Fruit fly (Drosophila melanogaster) whole organism, embryonic: ENCODE data around the gene CG15742.

Experiments
- Antp ChIP-seq: fragments of 200-800 bp; sonication (Bioruptor generic); optimal IDR thresholded peaks from 3 replicates; lab custom pipeline; 2016; ENCODE audit warnings: missing biosample characterization, missing genetic modification characterization
- B-H1 ChIP-seq: fragments of 200-800 bp; sonication (Bioruptor generic); IDR thresholded peaks from 3 replicates; pipeline ENCODE4 v1.3.6; 2022; ENCODE audit warnings: missing biosample characterization, missing genetic modification characterization
- B-H2 ChIP-seq: fragments of 200-800 bp; sonication (Bioruptor generic); optimal IDR thresholded peaks from 2 replicates; lab custom pipeline; 2018; ENCODE audit warnings: missing biosample characterization, mild to moderate bottlenecking, missing genetic modification characterization
- Bdp1 ChIP-seq: fragments of 200-800 bp; sonication (Bioruptor generic); optimal IDR thresholded peaks from 3 replicates; lab custom pipeline; 2016; ENCODE audit warnings: missing biosample characterization, missing genetic modification characterization
- CG10366 ChIP-seq: fragments of 200-800 bp; sonication (Bioruptor generic); IDR thresholded peaks from 2 replicates; pipeline ENCODE4 v1.3.6; 2022; ENCODE audit warnings: missing biosample characterization, missing genetic modification characterization
- CG10462 ChIP-seq: fragments of 200-800 bp; sonication (Bioruptor generic); optimal IDR thresholded peaks from 2 replicates; lab custom pipeline; 2016; ENCODE audit warnings: missing biosample characterization, missing genetic modification characterization
- CG12769 ChIP-seq: fragments of 200-800 bp; sonication (Bioruptor generic); optimal IDR thresholded peaks from 2 replicates; lab custom pipeline; 2019; ENCODE audit warnings: missing biosample characterization, mild to moderate bottlenecking, missing genetic modification characterization, moderate library complexity
- CG13424 ChIP-seq: fragments of 200-800 bp; sonication (Bioruptor generic); optimal IDR thresholded peaks from 2 replicates; lab custom pipeline; 2019; ENCODE audit warnings: missing biosample characterization, mild to moderate bottlenecking, missing genetic modification characterization, moderate library complexity
- CG14965 ChIP-seq: fragments of 200-800 bp; sonication (Bioruptor generic); optimal IDR thresholded peaks from 2 replicates; lab custom pipeline; 2016; ENCODE audit warnings: missing biosample characterization, missing genetic modification characterization, borderline replicate concordance
- CG1603 ChIP-seq: fragments of 200-800 bp; sonication (Bioruptor generic); optimal IDR thresholded peaks from 2 replicates; lab custom pipeline; 2019; ENCODE audit warnings: missing biosample characterization, mild to moderate bottlenecking, missing genetic modification characterization, moderate library complexity
- CG2120 ChIP-seq: fragments of 200-800 bp; sonication (Bioruptor generic); optimal IDR thresholded peaks from 3 replicates; lab custom pipeline; 2016; ENCODE audit warnings: missing biosample characterization, missing genetic modification characterization
- CG31224 ChIP-seq: fragments of 200-800 bp; sonication (Bioruptor generic); IDR thresholded peaks from 2 replicates; pipeline ENCODE4 v1.3.6; 2022; ENCODE audit warnings: missing biosample characterization, missing genetic modification characterization
- CG32532 ChIP-seq: fragments of 200-800 bp; sonication (Bioruptor generic); IDR thresholded peaks from 2 replicates; pipeline ENCODE4 v1.3.6; 2022; ENCODE audit warnings: missing biosample characterization, missing genetic modification characterization
- CG5953 ChIP-seq: fragments of 200-800 bp; sonication (Bioruptor generic); IDR thresholded peaks from 2 replicates; pipeline ENCODE4 v1.3.6; 2022; ENCODE audit warnings: missing biosample characterization, missing genetic modification characterization
- CG8089 ChIP-seq: fragments of 200-800 bp; sonication (Bioruptor generic); optimal IDR thresholded peaks from 3 replicates; lab custom pipeline; 2016; ENCODE audit warnings: missing biosample characterization, missing genetic modification characterization
- CG8281 ChIP-seq: fragments of 200-800 bp; sonication (Bioruptor generic); optimal IDR thresholded peaks from 2 replicates; lab custom pipeline; 2018; ENCODE audit warnings: missing biosample characterization, mild to moderate bottlenecking, missing genetic modification characterization, moderate library complexity
- Dek ChIP-seq: fragments of 200-800 bp; sonication (Bioruptor generic); optimal IDR thresholded peaks from 3 replicates; lab custom pipeline; 2019; ENCODE audit warnings: missing biosample characterization, mild to moderate bottlenecking, missing genetic modification characterization, moderate library complexity
- Doc3 ChIP-seq: fragments of 200-800 bp; sonication (Bioruptor generic); IDR thresholded peaks from 3 replicates; pipeline ENCODE4 v1.3.6; 2022; ENCODE audit warnings: missing biosample characterization, missing genetic modification characterization; ENCODE audit not compliant: partially characterized antibody
- Gsc ChIP-seq: fragments of 200-800 bp; sonication (Bioruptor generic); IDR thresholded peaks from 2 replicates; pipeline ENCODE4 v1.3.6; 2022; ENCODE audit warnings: missing biosample characterization, missing genetic modification characterization
- HLH3B ChIP-seq: fragments of 200-800 bp; sonication (Bioruptor generic); IDR thresholded peaks from 2 replicates; pipeline ENCODE4 v1.3.6; 2022; ENCODE audit warnings: missing biosample characterization, missing genetic modification characterization
- MTF-1 ChIP-seq: fragments of 200-800 bp; sonication (Bioruptor generic); optimal IDR thresholded peaks from 2 replicates; lab custom pipeline; 2018; ENCODE audit warnings: missing biosample characterization, mild to moderate bottlenecking, missing genetic modification characterization, borderline replicate concordance
- Meics ChIP-seq: fragments of 200-800 bp; sonication (Bioruptor generic); optimal IDR thresholded peaks from 2 replicates; lab custom pipeline; 2017; ENCODE audit warnings: missing biosample characterization, mild to moderate bottlenecking, missing genetic modification characterization
- Optix ChIP-seq: fragments of 200-800 bp; sonication (Bioruptor generic); IDR thresholded peaks from 3 replicates; pipeline ENCODE4 v1.3.6; 2022; ENCODE audit warnings: missing biosample characterization, missing genetic modification characterization
- Pdp1 ChIP-seq, 2 experiments: fragments of 200-800 bp; sonication (Bioruptor generic); optimal IDR thresholded peaks; 3 replicates each; lab custom pipeline; 2016; ENCODE audit warnings: missing biosample characterization in 2 of 2, missing genetic modification characterization in 2 of 2, mild to moderate bottlenecking in 1 of 2, moderate library complexity in 1 of 2
- Poxn ChIP-seq: fragments of 200-800 bp; sonication (Bioruptor generic); IDR thresholded peaks from 2 replicates; pipeline ENCODE4 v1.3.6; 2022; ENCODE audit warnings: missing biosample characterization, missing genetic modification characterization
- Ptx1 ChIP-seq: fragments of 200-800 bp; sonication (Bioruptor generic); IDR thresholded peaks from 2 replicates; pipeline ENCODE4 v1.3.6; 2022; ENCODE audit warnings: missing biosample characterization, missing genetic modification characterization
- Rfx ChIP-seq: fragments of 200-800 bp; sonication (Bioruptor generic); IDR thresholded peaks from 2 replicates; pipeline ENCODE4 v1.3.6; 2022; ENCODE audit warnings: missing biosample characterization, missing genetic modification characterization
- Sox102F ChIP-seq: fragments of 200-800 bp; sonication (Bioruptor generic); optimal IDR thresholded peaks from 2 replicates; lab custom pipeline; 2018; ENCODE audit warnings: missing biosample characterization, mild to moderate bottlenecking, missing genetic modification characterization, moderate library complexity
- Tbp ChIP-seq: fragments of >200 bp; optimal IDR thresholded peaks from 2 replicates; lab custom pipeline; 2018; ENCODE audit warnings: missing biosample characterization, missing genetic modification characterization
- Vsx1 ChIP-seq: fragments of 200-800 bp; sonication (Bioruptor generic); optimal IDR thresholded peaks from 2 replicates; lab custom pipeline; 2017; ENCODE audit warnings: missing biosample characterization, mild to moderate bottlenecking, missing genetic modification characterization, missing genetic modification reagents
- Xrp1 ChIP-seq: fragments of 200-800 bp; sonication (Bioruptor generic); IDR thresholded peaks from 2 replicates; pipeline ENCODE4 v1.3.6; 2022; ENCODE audit warnings: missing biosample characterization, missing genetic modification characterization
- cato ChIP-seq: fragments of 200-800 bp; sonication (Bioruptor generic); optimal IDR thresholded peaks from 2 replicates; lab custom pipeline; 2016; ENCODE audit warnings: missing biosample characterization, missing genetic modification characterization, borderline replicate concordance
- gce ChIP-seq: fragments of 200-800 bp; sonication (Bioruptor generic); IDR thresholded peaks from 3 replicates; pipeline ENCODE4 v1.3.6; 2022; ENCODE audit warnings: missing biosample characterization, missing genetic modification characterization
- gsb ChIP-seq: fragments of 200-800 bp; sonication (Bioruptor generic); IDR thresholded peaks from 2 replicates; pipeline ENCODE4 v1.3.6; 2022; ENCODE audit warnings: missing biosample characterization, missing genetic modification characterization
- kni ChIP-seq: fragments of 200-800 bp; sonication (Bioruptor generic); optimal IDR thresholded peaks from 3 replicates; lab custom pipeline; 2017; ENCODE audit warnings: mild to moderate bottlenecking, missing biosample characterization, missing genetic modification reagents, missing genetic modification characterization
- lilli ChIP-seq: fragments of 200-800 bp; sonication (Bioruptor generic); optimal IDR thresholded peaks from 3 replicates; lab custom pipeline; 2016; ENCODE audit warnings: missing biosample characterization, missing genetic modification characterization
- mam ChIP-seq: fragments of 200-800 bp; sonication (Bioruptor generic); optimal IDR thresholded peaks from 3 replicates; lab custom pipeline; 2016; ENCODE audit warnings: missing biosample characterization, missing genetic modification characterization
- nerfin-1 ChIP-seq: fragments of 200-800 bp; sonication (Bioruptor generic); optimal IDR thresholded peaks from 3 replicates; lab custom pipeline; 2019; ENCODE audit warnings: missing biosample characterization, mild to moderate bottlenecking, missing genetic modification characterization, moderate library complexity
- pb ChIP-seq: fragments of 200-800 bp; sonication (Bioruptor generic); optimal IDR thresholded peaks from 3 replicates; lab custom pipeline; 2016; ENCODE audit warnings: missing biosample characterization, missing genetic modification characterization
- pho ChIP-seq: fragments of 200-800 bp; sonication (Bioruptor generic); optimal IDR thresholded peaks from 2 replicates; lab custom pipeline; 2016; ENCODE audit warnings: missing biosample characterization, missing genetic modification characterization
- pnt ChIP-seq: fragments of 200-800 bp; sonication (Bioruptor generic); optimal IDR thresholded peaks from 3 replicates; lab custom pipeline; 2016; ENCODE audit warnings: missing biosample characterization, missing genetic modification characterization
- sens ChIP-seq: fragments of 200-800 bp; sonication (Bioruptor generic); peaks from one replicate; lab custom pipeline; 2016; ENCODE audit warnings: missing biosample characterization, missing genetic modification characterization
- sqz ChIP-seq: fragments of 200-800 bp; sonication (Bioruptor generic); optimal IDR thresholded peaks from 3 replicates; lab custom pipeline; 2018; ENCODE audit warnings: missing biosample characterization, mild to moderate bottlenecking, missing genetic modification characterization
- stc ChIP-seq: fragments of 200-800 bp; sonication (Bioruptor generic); IDR thresholded peaks from 2 replicates; pipeline ENCODE4 v1.3.6; 2022; ENCODE audit warnings: missing biosample characterization, missing genetic modification characterization
- tio ChIP-seq: fragments of 200-800 bp; sonication (Bioruptor generic); optimal IDR thresholded peaks from 2 replicates; lab custom pipeline; 2017; ENCODE audit warnings: missing biosample characterization, missing genetic modification characterization, inconsistent platforms
- trem ChIP-seq: fragments of 200-800 bp; optimal IDR thresholded peaks from 3 replicates; lab custom pipeline; 2019; ENCODE audit warnings: missing biosample characterization, mild to moderate bottlenecking, missing genetic modification characterization, moderate library complexity
- usp ChIP-seq: fragments of >200 bp; optimal IDR thresholded peaks from 2 replicates; lab custom pipeline; 2017; ENCODE audit warnings: missing biosample characterization, missing genetic modification characterization
- vvl ChIP-seq: fragments of 200-800 bp; sonication (Bioruptor generic); IDR thresholded peaks from 2 replicates; pipeline ENCODE4 v1.3.6; 2022; ENCODE audit warnings: missing biosample characterization, missing genetic modification characterization
- wdn ChIP-seq: fragments of 200-800 bp; sonication (Bioruptor generic); IDR thresholded peaks from 2 replicates; pipeline ENCODE4 v1.3.6; 2022; ENCODE audit warnings: missing biosample characterization, missing genetic modification characterization

The CG15742 gene

dm6 chrX:13274429-13275095 lies 16.3 kb upstream of the CG15742 start (continued):
- TF ChIP-seq CG8089 (GFP tag; lab: Kevin White, UChicago) (no peak), CG8281 (tag; lab: Kevin White, UChicago) (peak; percentile 36), pb (GFP tag; lab: Kevin White, UChicago) (no peak), B-H1 (GFP tag; lab: Robert Waterston, UW) (no peak), Vsx1 (GFP tag; lab: Kevin White, UChicago) (peak; percentile 21), Meics (GFP tag; lab: Kevin White, UChicago) (peak; percentile 58), Rfx (no peak; the same call in 1 of the 2 replicates), Sox102F (GFP tag; lab: Kevin White, UChicago) (peak; percentile 77)
- TF ChIP-seq, all 482 proteins: peak for 177

DNA sequence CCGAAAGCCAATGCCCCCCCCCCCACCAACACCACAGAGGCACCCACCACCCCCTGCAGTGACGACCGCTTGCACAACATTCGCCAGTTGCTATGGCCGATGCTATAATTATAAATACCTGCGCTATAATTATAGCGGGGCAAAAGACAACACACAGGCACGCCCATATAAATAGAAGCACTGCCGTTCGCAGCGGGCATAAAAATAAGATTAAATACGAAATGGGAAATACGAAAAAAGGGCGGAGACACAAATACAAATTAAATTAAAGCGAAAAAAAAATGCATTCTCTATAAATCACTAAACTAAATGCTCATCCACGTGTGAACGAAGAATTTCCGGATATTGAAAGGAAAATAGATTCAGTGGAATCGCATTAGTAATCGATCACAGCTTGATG lies 15.1 kb upstream of the CG15742 start:
- 0 out of 3 replicates have a peak, but pooled peaks have one; percentile 38 for TF ChIP-seq gce (GFP tag; lab: Robert Waterston, UW)
- TF ChIP-seq tio (GFP tag; lab: Kevin White, UChicago) = no peak
- TF ChIP-seq Poxn (GFP tag; lab: Robert Waterston, UW) = no peak
- no peak for TF ChIP-seq sqz (GFP tag; lab: Kevin White, UChicago)
- peak; percentile 58 for TF ChIP-seq CG32532 (GFP tag; lab: Robert Waterston, UW)
- no peak for TF ChIP-seq Tbp (GFP tag; lab: Kevin White, UChicago)
- TF ChIP-seq Gsc = no peak
- TF ChIP-seq B-H2 (GFP tag; lab: Kevin White, UChicago) = no peak
- peak; percentile 5 for TF ChIP-seq lilli (GFP tag; lab: Kevin White, UChicago)
- peak; percentile 36 for TF ChIP-seq CG10366 (GFP tag; lab: Robert Waterston, UW)
- no peak for TF ChIP-seq stc
- no peak for TF ChIP-seq kni
- no peak for TF ChIP-seq trem
- no peak for TF ChIP-seq CG10462
- TF ChIP-seq CG5953 (GFP tag; lab: Robert Waterston, UW) = no peak
- peak; percentile 80 for TF ChIP-seq sens (GFP tag; lab: Kevin White, UChicago)
- peak in 1 of 2 experiments; percentile 20 for TF ChIP-seq Pdp1 (GFP tag; optimal IDR thresholded peaks at IDR 0.05; lab: Kevin White, UChicago)
- no peak for TF ChIP-seq Bdp1 (GFP tag; lab: Kevin White, UChicago)
- peak; percentile 3 for TF ChIP-seq Antp (GFP tag; lab: Kevin White, UChicago)
- TF ChIP-seq Doc3 (GFP tag; lab: Robert Waterston, UW) = no peak
- TF ChIP-seq MTF-1 = no peak
- no peak for TF ChIP-seq CG31224 (GFP tag; lab: Robert Waterston, UW)
- 0 out of 2 replicates have a peak, but pooled peaks have one; percentile 36 for TF ChIP-seq vvl (GFP tag; lab: Robert Waterston, UW)
- TF ChIP-seq Dek (tag; lab: Kevin White, UChicago) = no peak
- TF ChIP-seq HLH3B = peak; percentile 55; the same call in 1 of the 2 replicates
- TF ChIP-seq pnt (GFP tag; lab: Kevin White, UChicago) = no peak
- TF ChIP-seq nerfin-1 (tag; lab: Kevin White, UChicago) = no peak
- TF ChIP-seq gsb = no peak
- TF ChIP-seq CG1603 (tag; lab: Kevin White, UChicago) = no peak
- peak; percentile 1 for TF ChIP-seq mam (GFP tag; lab: Kevin White, UChicago)
- TF ChIP-seq cato (GFP tag; lab: Kevin White, UChicago) = no peak
- 0 out of 2 replicates have a peak, but pooled peaks have one; percentile 6 for TF ChIP-seq wdn (GFP tag; lab: Robert Waterston, UW)
- TF ChIP-seq Xrp1 = peak; percentile 37; the same call in 1 of the 2 replicates
- no peak for TF ChIP-seq CG14965 (GFP tag; lab: Kevin White, UChicago)
- no peak for TF ChIP-seq CG13424 (tag; lab: Kevin White, UChicago)
- TF ChIP-seq CG12769 (tag; lab: Kevin White, UChicago) = no peak
- peak; percentile 7 for TF ChIP-seq CG2120 (GFP tag; lab: Kevin White, UChicago)
- no peak for TF ChIP-seq pho
- no peak for TF ChIP-seq Rfx
- peak; percentile 22; the same call in 1 of the 2 replicates for TF ChIP-seq Ptx1 (GFP tag; lab: Robert Waterston, UW)
- no peak for TF ChIP-seq usp (GFP tag; lab: Kevin White, UChicago)
- TF ChIP-seq Optix (GFP tag; lab: Robert Waterston, UW) = no peak
